Worm (Caenorhabditis elegans) whole organism, L3 larva: ENCODE measurements around the gene gcn-1.

Source experiments
- egl-27 ChIP-seq: sonication (generic microtip); optimal IDR thresholded peaks from 4 replicates; lab custom pipeline; 2017; ENCODE audit warnings: missing biosample characterization, missing genetic modification reagents, missing genetic modification characterization
- mdl-1 ChIP-seq: fragments of 150-350 bp; optimal IDR thresholded peaks from 2 replicates; lab custom pipeline; 2014; ENCODE audit warnings: missing biosample characterization, missing genetic modification characterization
- nhr-11 ChIP-seq: fragments of 150-350 bp; optimal IDR thresholded peaks from 2 replicates; lab custom pipeline; 2014; ENCODE audit warnings: missing biosample characterization, missing genetic modification characterization
- nhr-25 ChIP-seq: sonication (generic microtip); optimal IDR thresholded peaks from 2 replicates; lab custom pipeline; 2017; ENCODE audit warnings: missing biosample characterization, missing genetic modification characterization
- pqm-1 ChIP-seq: fragments of 150-350 bp; optimal IDR thresholded peaks from 2 replicates; lab custom pipeline; 2017; ENCODE audit warnings: missing biosample characterization, missing genetic modification characterization, inconsistent platforms
- unc-62 ChIP-seq: fragments of 150-350 bp; sonication (generic microtip); optimal IDR thresholded peaks from 4 replicates; lab custom pipeline; 2014; ENCODE audit warnings: missing biosample characterization, missing genetic modification reagents, missing genetic modification characterization

ce11 chrIII:2133928-2134327 is 17.8 kb upstream of the gcn-1 start:
- TF ChIP-seq egl-27 = no peak
- no peak for TF ChIP-seq pqm-1 (tag; lab: Kevin White, UChicago)
- no peak for TF ChIP-seq unc-62 (GFP tag; lab: Kevin White, UChicago)
- no peak for TF ChIP-seq nhr-11
- no peak for TF ChIP-seq mdl-1
- TF ChIP-seq nhr-25 (tag; lab: Kevin White, UChicago) = no peak
